Worm (Caenorhabditis elegans) whole organism, young adult: Measurements from ENCODE around the gene ric-8.

Experiments
- C17E4.6 ChIP-seq: fragments of 200-800 bp; sonication (Bioruptor generic); IDR thresholded peaks from 2 replicates; pipeline ENCODE4 v1.3.6; 2022; ENCODE audit warnings: missing genetic modification reagents, missing genetic modification characterization, missing compliant biosample characterization
- D2030.7 ChIP-seq: fragments of 200-800 bp; sonication (Bioruptor generic); IDR thresholded peaks from 2 replicates; pipeline ENCODE4 v1.3.6; 2022; ENCODE audit warnings: missing genetic modification reagents, missing genetic modification characterization, missing compliant biosample characterization
- F22D6.2 ChIP-seq: sonication (generic microtip); optimal IDR thresholded peaks from 2 replicates; lab custom pipeline; 2016; ENCODE audit warnings: mild to moderate bottlenecking, missing genetic modification characterization, missing compliant biosample characterization
- F49E8.2 ChIP-seq: sonication (generic microtip); optimal IDR thresholded peaks from 3 replicates; lab custom pipeline; 2017; ENCODE audit warnings: missing genetic modification characterization, mild to moderate bottlenecking, missing compliant biosample characterization, antibody characterized with exemption, moderate library complexity; ENCODE audit not compliant: insufficient read depth
- F55B11.4 ChIP-seq: sonication (generic microtip); optimal IDR thresholded peaks from 2 replicates; lab custom pipeline; 2016; ENCODE audit warnings: missing compliant biosample characterization, missing genetic modification characterization, borderline replicate concordance; ENCODE audit not compliant: insufficient read depth
- F57C9.4 ChIP-seq: sonication (generic microtip); optimal IDR thresholded peaks from 2 replicates; lab custom pipeline; 2017; ENCODE audit warnings: mild to moderate bottlenecking, missing genetic modification characterization, missing compliant biosample characterization
- T07F8.4 ChIP-seq: sonication (generic microtip); optimal IDR thresholded peaks from 2 replicates; lab custom pipeline; 2016; ENCODE audit warnings: mild to moderate bottlenecking, missing genetic modification characterization, moderate library complexity, missing compliant biosample characterization
- T26A5.8 ChIP-seq: sonication (generic microtip); optimal IDR thresholded peaks from 2 replicates; lab custom pipeline; 2016; ENCODE audit warnings: missing genetic modification characterization, missing compliant biosample characterization
- Y95B8A.8 ChIP-seq: fragments of 200-800 bp; sonication (Bioruptor generic); IDR thresholded peaks from 2 replicates; pipeline ENCODE4 v1.3.6; 2022; ENCODE audit warnings: missing genetic modification reagents, missing genetic modification characterization, missing compliant biosample characterization
- ama-1 ChIP-seq, 3 experiments: fragments of 150-350 bp in 1 of 3; sonication (generic microtip) in 2 of 3; optimal IDR thresholded peaks; 2 replicates each; lab custom pipeline; 2014 to 2018; ENCODE audit warnings: missing biosample characterization in 2 of 3, missing genetic modification characterization in 2 of 3, missing genetic modification reagents in 2 of 3
- atf-7 ChIP-seq: sonication (generic microtip); optimal IDR thresholded peaks from 2 replicates; lab custom pipeline; 2017; ENCODE audit warnings: mild to moderate bottlenecking, missing genetic modification characterization, missing compliant biosample characterization
- athp-1 ChIP-seq: sonication (generic microtip); optimal IDR thresholded peaks from 2 replicates; lab custom pipeline; 2017; ENCODE audit warnings: mild to moderate bottlenecking, missing genetic modification characterization, missing compliant biosample characterization
- attf-5 ChIP-seq: fragments of 200-800 bp; sonication (Bioruptor generic); optimal IDR thresholded peaks from 2 replicates; lab custom pipeline; 2018; ENCODE audit warnings: mild to moderate bottlenecking, missing genetic modification characterization, missing compliant biosample characterization
- ccch-3 ChIP-seq: fragments of 200-800 bp; sonication (Bioruptor generic); optimal IDR thresholded peaks from 2 replicates; lab custom pipeline; 2018; ENCODE audit warnings: mild to moderate bottlenecking, missing genetic modification characterization, missing compliant biosample characterization
- cebp-2 ChIP-seq: fragments of 200-800 bp; sonication (Bioruptor generic); IDR thresholded peaks from 2 replicates; pipeline ENCODE4 v1.3.6; 2022; ENCODE audit warnings: missing genetic modification characterization, missing compliant biosample characterization
- ceh-79 ChIP-seq: sonication (generic microtip); optimal IDR thresholded peaks from 2 replicates; lab custom pipeline; 2017; ENCODE audit warnings: mild to moderate bottlenecking, missing genetic modification characterization, missing compliant biosample characterization
- dox-1 ChIP-seq: fragments of 200-800 bp; sonication (Bioruptor generic); IDR thresholded peaks from 2 replicates; pipeline ENCODE4 v1.3.6; 2022; ENCODE audit warnings: missing genetic modification reagents, missing genetic modification characterization, missing compliant biosample characterization
- dpff-1 ChIP-seq: sonication (generic microtip); optimal IDR thresholded peaks from 2 replicates; lab custom pipeline; 2017; ENCODE audit warnings: mild to moderate bottlenecking, missing genetic modification characterization, missing compliant biosample characterization
- efl-1 ChIP-seq: fragments of 150-350 bp; optimal IDR thresholded peaks from 2 replicates; lab custom pipeline; 2014; ENCODE audit warnings: missing biosample characterization, missing genetic modification reagents, missing genetic modification characterization
- egl-18 ChIP-seq: fragments of 200-800 bp; sonication (Bioruptor generic); IDR thresholded peaks from 2 replicates; pipeline ENCODE4 v1.3.6; 2022; ENCODE audit warnings: missing genetic modification reagents, missing genetic modification characterization, missing compliant biosample characterization
- egl-44 ChIP-seq: fragments of 200-800 bp; sonication (Bioruptor generic); IDR thresholded peaks from 2 replicates; pipeline ENCODE4 v1.3.6; 2022; ENCODE audit warnings: missing genetic modification reagents, missing genetic modification characterization, missing compliant biosample characterization
- ekl-4 ChIP-seq: fragments of 200-800 bp; sonication (Bioruptor generic); IDR thresholded peaks from 2 replicates; pipeline ENCODE4 v1.3.6; 2022; ENCODE audit warnings: missing genetic modification reagents, missing genetic modification characterization, missing compliant biosample characterization
- gei-17 ChIP-seq: fragments of 200-800 bp; sonication (Bioruptor generic); optimal IDR thresholded peaks from 2 replicates; lab custom pipeline; 2018; ENCODE audit warnings: mild to moderate bottlenecking, missing genetic modification characterization, missing compliant biosample characterization
- hmg-1.2 ChIP-seq: fragments of 200-800 bp; sonication (Bioruptor generic); IDR thresholded peaks from 2 replicates; pipeline ENCODE4 v1.3.6; 2022; ENCODE audit warnings: missing genetic modification reagents, missing genetic modification characterization, missing compliant biosample characterization
- hmg-20 ChIP-seq: fragments of 200-800 bp; sonication (Bioruptor generic); IDR thresholded peaks from 2 replicates; pipeline ENCODE4 v1.3.6; 2022; ENCODE audit warnings: missing genetic modification reagents, missing genetic modification characterization, missing compliant biosample characterization
- let-526 ChIP-seq: fragments of 200-800 bp; sonication (Bioruptor generic); IDR thresholded peaks from 2 replicates; pipeline ENCODE4 v1.3.6; 2022; ENCODE audit warnings: missing genetic modification reagents, missing genetic modification characterization, missing compliant biosample characterization
- let-607 ChIP-seq, 2 experiments: fragments of 200-800 bp in 1 of 2; sonication (Bioruptor generic) in 1 of 2; sonication (generic microtip) in 1 of 2; optimal IDR thresholded peaks; 2 replicates each; lab custom pipeline; 2016 to 2018; ENCODE audit warnings: mild to moderate bottlenecking in 2 of 2, missing compliant biosample characterization in 2 of 2, missing genetic modification characterization in 2 of 2, moderate library complexity in 2 of 2, missing genotype in 1 of 2
- lin-40 ChIP-seq: sonication (generic microtip); optimal IDR thresholded peaks from 2 replicates; lab custom pipeline; 2016; ENCODE audit warnings: missing genetic modification characterization, mild to moderate bottlenecking, missing compliant biosample characterization, missing genotype, missing genetic modification reagents
- lin-54 ChIP-seq: fragments of 200-800 bp; sonication (Bioruptor generic); optimal IDR thresholded peaks from 2 replicates; lab custom pipeline; 2018; ENCODE audit warnings: mild to moderate bottlenecking, missing genetic modification characterization, missing compliant biosample characterization
- lsy-27 ChIP-seq: sonication (generic microtip); optimal IDR thresholded peaks from 2 replicates; lab custom pipeline; 2017; ENCODE audit warnings: missing genetic modification characterization, mild to moderate bottlenecking, missing compliant biosample characterization, antibody characterized with exemption, missing genotype, borderline replicate concordance; ENCODE audit not compliant: insufficient read depth
- madf-6 ChIP-seq: fragments of 200-800 bp; sonication (Bioruptor generic); IDR thresholded peaks from 2 replicates; pipeline ENCODE4 v1.3.6; 2022; ENCODE audit warnings: missing genetic modification reagents, missing genetic modification characterization, missing compliant biosample characterization
- madf-8 ChIP-seq: fragments of 200-800 bp; sonication (Bioruptor generic); conservative IDR thresholded peaks from 2 replicates; pipeline ENCODE4 v1.3.6; 2022; ENCODE audit warnings: missing genetic modification reagents, missing genetic modification characterization, missing compliant biosample characterization
- mcd-1 ChIP-seq: fragments of 200-800 bp; sonication (Bioruptor generic); IDR thresholded peaks from 2 replicates; pipeline ENCODE4 v1.3.6; 2022; ENCODE audit warnings: missing genetic modification reagents, missing genetic modification characterization, missing compliant biosample characterization
- mes-4 ChIP-seq: sonication (generic microtip); optimal IDR thresholded peaks from 2 replicates; lab custom pipeline; 2016; ENCODE audit warnings: missing genotype, missing genetic modification characterization, missing compliant biosample characterization
- mxl-1 ChIP-seq: sonication (generic microtip); optimal IDR thresholded peaks from 2 replicates; lab custom pipeline; 2016; ENCODE audit warnings: missing genetic modification characterization, missing compliant biosample characterization
- nfya-1 ChIP-seq: sonication (generic microtip); optimal IDR thresholded peaks from 2 replicates; lab custom pipeline; 2017; ENCODE audit warnings: antibody characterized with exemption, missing compliant biosample characterization, missing genetic modification characterization, borderline replicate concordance; ENCODE audit not compliant: insufficient read depth
- nfya-2 ChIP-seq: fragments of 200-800 bp; sonication (Bioruptor generic); IDR thresholded peaks from 2 replicates; pipeline ENCODE4 v1.3.6; 2022; ENCODE audit warnings: missing genetic modification reagents, missing genetic modification characterization, missing compliant biosample characterization
- nhr-179 ChIP-seq: sonication (generic microtip); optimal IDR thresholded peaks from 2 replicates; lab custom pipeline; 2016; ENCODE audit warnings: mild to moderate bottlenecking, missing genetic modification characterization, missing compliant biosample characterization
- nhr-27 ChIP-seq: fragments of 200-800 bp; sonication (Bioruptor generic); optimal IDR thresholded peaks from 2 replicates; lab custom pipeline; 2018; ENCODE audit warnings: mild to moderate bottlenecking, missing genetic modification characterization, moderate library complexity, missing compliant biosample characterization
- pha-4 ChIP-seq: fragments of 150-350 bp; sonication (generic microtip); optimal IDR thresholded peaks from 2 replicates; lab custom pipeline; 2014; ENCODE audit warnings: missing biosample characterization, missing genetic modification reagents, missing genetic modification characterization
- rpc-1 ChIP-seq, 2 experiments: fragments of 150-350 bp in 1 of 2; sonication (generic microtip) in 1 of 2; optimal IDR thresholded peaks; 2 replicates each; lab custom pipeline; 2014 to 2018; ENCODE audit warnings: missing biosample characterization in 1 of 2, missing genetic modification characterization in 1 of 2, missing genetic modification reagents in 1 of 2, missing genotype in 1 of 2
- sea-2 ChIP-seq: fragments of 200-800 bp; sonication (Bioruptor generic); IDR thresholded peaks from 2 replicates; pipeline ENCODE4 v1.3.6; 2022; ENCODE audit warnings: missing genetic modification characterization, missing compliant biosample characterization
- tbx-9 ChIP-seq: sonication (generic microtip); optimal IDR thresholded peaks from 2 replicates; lab custom pipeline; 2016; ENCODE audit warnings: borderline replicate concordance, missing genetic modification characterization, inconsistent platforms, missing compliant biosample characterization
- tlf-1 ChIP-seq: fragments of 200-800 bp; sonication (Bioruptor generic); optimal IDR thresholded peaks from 2 replicates; lab custom pipeline; 2018; ENCODE audit warnings: mild to moderate bottlenecking, missing genetic modification characterization, missing compliant biosample characterization
- unc-62 ChIP-seq: fragments of 150-350 bp; optimal IDR thresholded peaks from 2 replicates; lab custom pipeline; 2014; ENCODE audit warnings: missing biosample characterization, missing genetic modification reagents, missing genetic modification characterization
- ztf-18 ChIP-seq: sonication (generic microtip); optimal IDR thresholded peaks from 2 replicates; lab custom pipeline; 2016; ENCODE audit warnings: missing genotype, mild to moderate bottlenecking, missing genetic modification characterization, missing compliant biosample characterization
- ztf-22 ChIP-seq: fragments of 200-800 bp; sonication (Bioruptor generic); optimal IDR thresholded peaks from 2 replicates; lab custom pipeline; 2018; ENCODE audit warnings: mild to moderate bottlenecking, missing genetic modification characterization, moderate library complexity, missing compliant biosample characterization
- ztf-26 ChIP-seq: sonication (generic microtip); optimal IDR thresholded peaks from 2 replicates; lab custom pipeline; 2017; ENCODE audit warnings: missing genetic modification characterization, missing compliant biosample characterization
- ztf-28 ChIP-seq: fragments of 200-800 bp; sonication (Bioruptor generic); IDR thresholded peaks from 2 replicates; pipeline ENCODE4 v1.3.6; 2022; ENCODE audit warnings: missing genetic modification reagents, missing genetic modification characterization, missing compliant biosample characterization

Gene ric-8

DNA sequence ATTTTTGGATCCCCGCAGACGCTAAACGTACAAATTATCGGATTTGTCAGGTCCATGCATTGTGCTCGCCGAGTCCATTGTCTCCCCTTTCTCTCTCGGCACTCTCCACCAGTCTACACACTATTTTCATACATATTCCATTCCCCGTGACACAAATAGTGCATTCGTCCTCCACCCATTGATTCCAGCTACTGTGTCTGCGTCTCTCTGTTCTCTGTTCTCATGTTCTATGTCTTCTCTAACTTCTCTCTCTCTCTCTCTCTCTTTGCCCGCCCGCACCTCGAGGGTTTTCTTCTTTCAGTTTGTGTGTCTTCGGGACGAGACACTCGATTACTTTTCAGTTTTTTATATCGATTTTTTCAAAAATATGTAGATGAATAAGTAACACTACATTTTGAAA is 43.1 kb upstream of the ric-8 start (continued):
- TF ChIP-seq F55B11.4 (tag; lab: Kevin White, UChicago) (no peak), efl-1 (no peak), dpff-1 (tag; lab: Kevin White, UChicago) (no peak), hmg-20 (no peak), nhr-179 (tag; lab: Kevin White, UChicago) (no peak), sea-2 (no peak), F57C9.4 (tag; lab: Kevin White, UChicago) (no peak), madf-8 (no peak), mcd-1 (GFP tag; lab: Robert Waterston, UW) (peak; percentile 70), let-607 (tag; optimal IDR thresholded peaks at IDR 0.05; lab: Kevin White, UChicago) (no peak), nhr-27 (tag; lab: Kevin White, UChicago) (no peak), T26A5.8 (tag; lab: Kevin White, UChicago) (no peak), egl-44 (GFP tag; lab: Robert Waterston, UW) (no peak), ccch-3 (GFP tag; lab: Kevin White, UChicago) (no peak), ztf-18 (peak; percentile 15), T07F8.4 (tag; lab: Kevin White, UChicago) (no peak), athp-1 (tag; lab: Kevin White, UChicago) (no peak), atf-7 (tag; lab: Kevin White, UChicago) (no peak), ceh-79 (tag; lab: Kevin White, UChicago) (no peak), F49E8.2 (tag; lab: Kevin White, UChicago) (no peak), F22D6.2 (no peak), rpc-1 (optimal IDR thresholded peaks at IDR 0.05; lab: Kevin White, UChicago) (no peak), rpc-1 (tag; optimal IDR thresholded peaks at IDR 0.05; lab: Kevin White, UChicago) (no peak), tlf-1 (peak; percentile 47), mes-4 (tag; lab: Kevin White, UChicago) (no peak), cebp-2 (GFP tag; lab: Robert Waterston, UW) (no peak), pha-4 (tag; lab: Kevin White, UChicago) (peak; percentile 21), gei-17 (GFP tag; lab: Kevin White, UChicago) (no peak), nfya-1 (tag; lab: Kevin White, UChicago) (no peak), ztf-26 (tag; lab: Kevin White, UChicago) (peak; percentile 19), lin-40 (tag; lab: Kevin White, UChicago) (peak; percentile 73), D2030.7 (GFP tag; lab: Robert Waterston, UW) (no peak), let-526 (GFP tag; lab: Robert Waterston, UW) (no peak), unc-62 (GFP tag; lab: Kevin White, UChicago) (no peak), nfya-2 (GFP tag; lab: Robert Waterston, UW) (no peak), tbx-9 (tag; lab: Kevin White, UChicago) (no peak), attf-5 (peak; percentile 85), madf-6 (no peak), ztf-28 (GFP tag; lab: Robert Waterston, UW) (no peak), mxl-1 (tag; lab: Kevin White, UChicago) (no peak), Y95B8A.8 (GFP tag; lab: Robert Waterston, UW) (no peak), ama-1 (optimal IDR thresholded peaks at IDR 0.05; lab: Kevin White, UChicago) (peak; percentile 78), ama-1 (GFP tag; optimal IDR thresholded peaks at IDR 0.05; lab: Kevin White, UChicago) (no peak), C17E4.6 (no peak), lsy-27 (tag; lab: Kevin White, UChicago) (no peak), ekl-4 (GFP tag; lab: Robert Waterston, UW) (0 out of 2 replicates have a peak, but pooled peaks have one; percentile 45), lin-54 (peak; percentile 43), dox-1 (GFP tag; lab: Robert Waterston, UW) (peak; percentile 72), ztf-22 (GFP tag; lab: Kevin White, UChicago) (no peak), egl-18 (GFP tag; lab: Robert Waterston, UW) (no peak), hmg-1.2 (GFP tag; lab: Robert Waterston, UW) (peak; percentile 87)
